Worm (Caenorhabditis elegans): ENCODE measurements around the gene K05G3.2.

Gene K05G3.2

ce11 chrX:16546135-16546534 lies 51.4 kb downstream of the K05G3.2 start:
- TF ChIP-seq nhr-11 (tag; optimal IDR thresholded peaks at IDR 0.05) (no peak), ceh-16 (tag; optimal IDR thresholded peaks at IDR 0.05) (no peak), ztf-11 (tag; optimal IDR thresholded peaks at IDR 0.05) (no peak), nhr-23 (tag; optimal IDR thresholded peaks at IDR 0.05) (no peak), ceh-82 (tag; optimal IDR thresholded peaks at IDR 0.05) (no peak), nhr-43 (tag; optimal IDR thresholded peaks at IDR 0.05; ENCODE audit: poor library complexity, severe bottlenecking) (no peak), lin-15B (tag; optimal IDR thresholded peaks at IDR 0.05) (no peak), unc-62 (GFP tag; optimal IDR thresholded peaks at IDR 0.05) (no peak), jun-1 (tag; optimal IDR thresholded peaks at IDR 0.05) (no peak), mml-1 (tag; optimal IDR thresholded peaks at IDR 0.05) (no peak), fkh-2 (tag; optimal IDR thresholded peaks at IDR 0.05) (no peak), eor-1 (tag; optimal IDR thresholded peaks at IDR 0.05) (no peak), mdl-1 (tag; optimal IDR thresholded peaks at IDR 0.05) (no peak), skn-1 (tag; optimal IDR thresholded peaks at IDR 0.05) (no peak), ceh-28 (tag; optimal IDR thresholded peaks at IDR 0.05) (no peak), ztf-4 (tag; optimal IDR thresholded peaks at IDR 0.05) (no peak), aly-2 (tag; optimal IDR thresholded peaks at IDR 0.05) (no peak), elt-1 (tag; optimal IDR thresholded peaks at IDR 0.05) (no peak), pqm-1 (tag; optimal IDR thresholded peaks at IDR 0.05) (no peak)

- TF ChIP-seq nhr-25 (tag; optimal IDR thresholded peaks at IDR 0.05) (no peak), unc-62 (GFP tag; optimal IDR thresholded peaks at IDR 0.05) (no peak), nhr-67 (tag; optimal IDR thresholded peaks at IDR 0.05) (no peak), nhr-237 (tag; optimal IDR thresholded peaks at IDR 0.05) (no peak), ama-1 (optimal IDR thresholded peaks at IDR 0.05) (no peak), elt-2 (tag; optimal IDR thresholded peaks at IDR 0.05) (no peak)
Observed at ce11 chrX:16548290-16548689, 53.6 kb downstream of the K05G3.2 start.
